Worm (Caenorhabditis elegans): Measurements from ENCODE around the gene elf-1.

- no peak for TF ChIP-seq lsy-2 (tag; optimal IDR thresholded peaks at IDR 0.05)
- TF ChIP-seq unc-62 (GFP tag; optimal IDR thresholded peaks at IDR 0.05 in 1 of 2) = no peak
- no peak for TF ChIP-seq unc-62 (tag; optimal IDR thresholded peaks at IDR 0.05)
Observed at ce11 chrIII:650539-650938, 38.4 kb upstream of the elf-1 start.
